Fruit fly (Drosophila melanogaster): Measurements from ENCODE around the gene CG18418.

Gene CG18418

DNA sequence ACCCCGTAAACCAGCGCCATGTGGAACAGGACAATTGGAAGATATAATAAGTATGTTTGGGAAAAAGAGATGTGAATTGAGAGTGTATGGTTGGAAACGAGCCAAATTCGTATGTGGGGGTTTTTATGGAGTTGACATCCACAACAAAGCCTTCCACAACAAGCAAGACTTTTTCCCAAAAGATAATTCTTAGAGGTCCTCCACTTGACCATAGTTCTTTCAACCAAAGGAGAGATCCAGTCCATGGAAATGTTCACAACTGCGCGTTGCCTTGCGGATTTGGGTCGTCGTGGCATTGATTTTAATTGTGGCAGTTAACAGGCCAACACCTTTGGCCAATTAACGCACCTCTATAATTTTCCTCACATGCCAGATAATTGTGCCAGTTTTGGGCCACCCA is at the start of gene CG18418:
Gene CG18418, minus strand, starts transcription at position 101 of the 400 bp plus-strand sequence.
- TF ChIP-seq CG13296 (GFP tag; optimal IDR thresholded peaks at IDR 0.05) = no peak
- TF ChIP-seq Ada2b (GFP tag; IDR thresholded peaks at IDR 0.05) = no peak

DNA sequence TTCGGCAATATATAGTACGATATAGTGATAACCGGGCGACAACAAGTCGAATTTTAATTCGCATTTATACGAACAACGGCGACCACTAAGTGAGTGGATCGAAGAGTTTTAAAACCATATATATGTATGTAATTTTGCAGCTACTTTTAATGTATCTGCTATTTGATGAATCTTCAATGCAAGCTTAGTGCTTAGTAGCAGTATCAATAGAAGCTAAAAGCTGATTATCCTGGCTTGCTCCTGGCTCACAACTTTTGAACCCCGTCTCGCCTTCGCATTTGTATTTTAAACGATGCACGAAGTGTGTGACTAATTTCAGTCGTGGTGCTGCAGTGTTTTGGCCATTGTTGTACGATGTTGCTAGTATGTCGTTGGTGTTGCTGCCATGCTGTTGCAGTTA is 46.8 kb upstream of the CG18418 start:
- TF ChIP-seq Drgx (GFP tag; IDR thresholded peaks at IDR 0.05) (peak; percentile 63), so (GFP tag; IDR thresholded peaks at IDR 0.05) (no peak), CG4730 (GFP tag; IDR thresholded peaks at IDR 0.05) (0 out of 2 replicates have a peak, but pooled peaks have one; percentile 4), ken (GFP tag; IDR thresholded peaks at IDR 0.05) (no peak), CG8089 (GFP tag; optimal IDR thresholded peaks at IDR 0.05) (no peak), HmgD (GFP tag; optimal IDR thresholded peaks at IDR 0.05) (no peak)

DNA sequence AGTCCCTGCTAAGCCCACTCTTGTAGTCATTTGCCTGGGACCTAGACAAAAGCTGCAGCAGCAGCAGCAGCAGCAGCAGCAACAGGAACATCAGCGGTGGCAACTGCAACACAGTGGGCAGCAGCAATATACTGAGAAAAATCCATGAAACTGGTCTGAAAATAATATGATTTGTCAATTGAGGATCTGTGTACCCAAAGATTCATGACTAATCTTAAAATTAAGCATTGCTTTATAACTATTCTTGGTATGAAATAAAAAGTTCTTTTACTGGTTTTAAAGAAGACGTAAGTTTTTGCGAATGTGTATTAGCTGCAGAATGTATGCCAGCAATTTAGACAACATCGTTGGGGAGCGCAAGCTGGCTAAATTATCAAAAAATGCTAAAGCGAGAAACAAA is 41.8 kb upstream of the CG18418 start:
- TF ChIP-seq bsh (GFP tag; optimal IDR thresholded peaks at IDR 0.05) = peak in 1 of 2 experiments; percentile 51
- no peak for TF ChIP-seq CG4820 (GFP tag; optimal IDR thresholded peaks at IDR 0.05)
- TF ChIP-seq Drgx (GFP tag; IDR thresholded peaks at IDR 0.05) = peak; percentile 39; the same call in 1 of the 2 replicates
- TF ChIP-seq CG1602 (GFP tag; optimal IDR thresholded peaks at IDR 0.05) = no peak

DNA sequence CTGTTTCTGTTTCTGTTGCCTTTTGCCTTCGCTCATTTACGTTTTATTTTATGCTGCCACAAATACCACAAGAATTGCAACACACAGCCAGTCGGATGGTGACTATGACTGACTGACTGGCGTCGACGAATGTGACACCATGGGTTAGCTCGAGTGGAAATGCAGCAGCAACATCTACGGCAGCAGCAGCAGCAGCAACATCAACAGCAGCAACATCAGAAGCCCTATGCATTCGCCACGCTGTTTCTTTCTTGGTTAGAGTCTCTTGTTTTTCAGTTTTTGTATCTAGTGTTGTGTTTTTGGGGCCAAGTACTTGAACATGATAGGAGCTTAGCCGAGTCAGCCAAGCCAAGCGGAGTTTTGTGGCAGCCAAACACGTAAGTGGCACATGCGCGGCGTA is 39.9 kb upstream of the CG18418 start:
- TF ChIP-seq Drgx (GFP tag; IDR thresholded peaks at IDR 0.05) (0 out of 2 replicates have a peak, but pooled peaks have one; percentile 10), lilli (GFP tag; optimal IDR thresholded peaks at IDR 0.05) (no peak), bcd (GFP tag; optimal IDR thresholded peaks at IDR 0.05) (no peak), luna (GFP tag; optimal IDR thresholded peaks at IDR 0.05) (no peak), toy (GFP tag; IDR thresholded peaks at IDR 0.05) (no peak)

DNA sequence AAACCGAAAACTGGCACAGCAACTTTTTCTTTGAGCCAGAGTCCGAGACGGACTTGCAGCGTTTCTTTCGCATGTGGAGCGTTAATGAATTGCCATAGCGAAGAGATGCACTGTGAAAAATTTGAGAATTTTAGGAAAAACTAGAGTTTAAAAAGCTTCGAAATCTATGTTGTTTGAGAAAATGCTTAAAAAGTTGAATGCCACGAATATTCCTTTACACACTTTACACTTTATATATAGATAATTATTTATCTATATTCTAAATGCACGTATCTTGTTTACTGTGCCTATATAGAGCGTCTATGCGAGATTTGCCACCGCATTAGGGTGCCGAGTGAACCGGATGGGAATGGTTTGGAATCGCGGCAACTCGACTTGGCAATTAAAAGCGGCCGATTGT is 32.0 kb upstream of the CG18418 start:
- TF ChIP-seq Optix (GFP tag; IDR thresholded peaks at IDR 0.05) (no peak), trem (tag; optimal IDR thresholded peaks at IDR 0.05) (no peak), Mad (GFP tag; optimal IDR thresholded peaks at IDR 0.05) (no peak), CG7987 (GFP tag; optimal IDR thresholded peaks at IDR 0.05) (no peak), abd-A (tag; optimal IDR thresholded peaks at IDR 0.05) (no peak), Hr39 (optimal IDR thresholded peaks at IDR 0.05) (no peak), CG31441 (GFP tag; IDR thresholded peaks at IDR 0.05) (0 out of 2 replicates have a peak, but pooled peaks have one; percentile 18), CG10321 (GFP tag; IDR thresholded peaks at IDR 0.05) (no peak), CG10979 (tag; optimal IDR thresholded peaks at IDR 0.05) (no peak), HLH54F (GFP tag; optimal IDR thresholded peaks at IDR 0.05) (no peak), Lim3 (GFP tag; IDR thresholded peaks at IDR 0.05) (no peak), Nf-YA (GFP tag; IDR thresholded peaks at IDR 0.05) (no peak), CG14860 (GFP tag; IDR thresholded peaks at IDR 0.05; ENCODE audit: partially characterized antibody) (no peak), zen2 (GFP tag; IDR thresholded peaks at IDR 0.05; ENCODE audit: partially characterized antibody) (no peak), sens (GFP tag) (no peak), CG4424 (GFP tag; optimal IDR thresholded peaks at IDR 0.05) (no peak), CG17359 (tag; optimal IDR thresholded peaks at IDR 0.05) (peak; percentile 17), Asciz (GFP tag; optimal IDR thresholded peaks at IDR 0.05) (peak; percentile 24), lab (GFP tag; optimal IDR thresholded peaks at IDR 0.05) (no peak), CG6689 (GFP tag; IDR thresholded peaks at IDR 0.05) (0 out of 2 replicates have a peak, but pooled peaks have one; percentile 22), CG13624 (GFP tag; optimal IDR thresholded peaks at IDR 0.05) (no peak), fd96Cb (tag; optimal IDR thresholded peaks at IDR 0.05) (no peak), Dip3 (GFP tag; optimal IDR thresholded peaks at IDR 0.05) (no peak), disco-r (GFP tag; optimal IDR thresholded peaks at IDR 0.05) (no peak), bsh (GFP tag; optimal IDR thresholded peaks at IDR 0.05) (peak in 1 of 2 experiments; percentile 68), ara (GFP tag; IDR thresholded peaks at IDR 0.05) (no peak), Mrtf (GFP tag; IDR thresholded peaks at IDR 0.05) (no peak), ATbp (GFP tag; optimal IDR thresholded peaks at IDR 0.05) (no peak), maf-S (GFP tag; optimal IDR thresholded peaks at IDR 0.05) (no peak), Camta (GFP tag; optimal IDR thresholded peaks at IDR 0.05) (no peak), hb (GFP tag; IDR thresholded peaks at IDR 0.05; ENCODE audit: partially characterized antibody) (no peak)
